Worm (Caenorhabditis elegans): ENCODE data around the gene let-858.
A peak's percentile ranks its signal among the peaks of the same experiment; 100 is the strongest.

let-858 gene

ce11 chrII:11041846-11042262 lies 19.7 kb downstream of the let-858 start:
- TF ChIP-seq mef-2 (tag; optimal IDR thresholded peaks at IDR 0.05) = no peak
- peak in 1 of 3 experiments; percentile 29 for TF ChIP-seq dpl-1 (GFP tag; optimal IDR thresholded peaks at IDR 0.05)
- TF ChIP-seq unc-30 (tag; optimal IDR thresholded peaks at IDR 0.05) = no peak
- no peak for TF ChIP-seq sox-4 (tag; optimal IDR thresholded peaks at IDR 0.05)
- no peak for TF ChIP-seq aha-1 (tag; optimal IDR thresholded peaks at IDR 0.05)
- TF ChIP-seq ceh-88 (GFP tag; IDR thresholded peaks at IDR 0.05) = no peak
- no peak for TF ChIP-seq mab-9 (GFP tag; IDR thresholded peaks at IDR 0.05)
- peak; percentile 83 for TF ChIP-seq dsc-1 (tag; optimal IDR thresholded peaks at IDR 0.05)
- peak; percentile 8 for TF ChIP-seq swsn-7 (tag; optimal IDR thresholded peaks at IDR 0.05)
- no peak for TF ChIP-seq aly-2 (tag; optimal IDR thresholded peaks at IDR 0.05)
- TF ChIP-seq fkh-8 (tag; optimal IDR thresholded peaks at IDR 0.05) = peak; percentile 91
- TF ChIP-seq fkh-4 (tag; optimal IDR thresholded peaks at IDR 0.05; ENCODE audit: borderline replicate concordance) = no peak
- TF ChIP-seq unc-98 (GFP tag; IDR thresholded peaks at IDR 0.05) = no peak
- peak in 1 of 2 experiments; percentile 25 for TF ChIP-seq efl-1 (optimal IDR thresholded peaks at IDR 0.05)
- peak in 1 of 2 experiments; percentile 88 for TF ChIP-seq efl-1 (GFP tag; optimal IDR thresholded peaks at IDR 0.05 in 1 of 2)
- no peak for TF ChIP-seq egl-27 (tag; optimal IDR thresholded peaks at IDR 0.05)
- no peak for TF ChIP-seq pag-3 (tag; optimal IDR thresholded peaks at IDR 0.05; ENCODE audit: borderline replicate concordance, insufficient read depth)
- no peak for TF ChIP-seq nhr-84 (tag; optimal IDR thresholded peaks at IDR 0.05)
- TF ChIP-seq unc-130 (tag; optimal IDR thresholded peaks at IDR 0.05) = peak; percentile 12
- no peak for TF ChIP-seq elt-3 (tag; optimal IDR thresholded peaks at IDR 0.05)
- TF ChIP-seq xbp-1 (tag; optimal IDR thresholded peaks at IDR 0.05) = no peak
- no peak for TF ChIP-seq blmp-1 (tag; optimal IDR thresholded peaks at IDR 0.05)
- TF ChIP-seq isw-1 (GFP tag; IDR thresholded peaks at IDR 0.05) = no peak
- TF ChIP-seq tbx-2 (tag; optimal IDR thresholded peaks at IDR 0.05) = no peak
- TF ChIP-seq zip-4 (GFP tag; optimal IDR thresholded peaks at IDR 0.05) = no peak
- TF ChIP-seq ceh-8 (GFP tag; optimal IDR thresholded peaks at IDR 0.05) = peak; percentile 18
- TF ChIP-seq jun-1 (tag; optimal IDR thresholded peaks at IDR 0.05) = no peak
- TF ChIP-seq nhr-19 (GFP tag; conservative IDR thresholded peaks at IDR 0.05) = peak; percentile 35
- peak; percentile 15 for TF ChIP-seq nhr-20 (tag; optimal IDR thresholded peaks at IDR 0.05)
- TF ChIP-seq irx-1 (tag; optimal IDR thresholded peaks at IDR 0.05) = no peak
- TF ChIP-seq hlh-17 (GFP tag; optimal IDR thresholded peaks at IDR 0.05; ENCODE audit: borderline replicate concordance) = no peak
- no peak for TF ChIP-seq pqm-1 (tag; optimal IDR thresholded peaks at IDR 0.05)
- TF ChIP-seq nhr-85 (tag) = peak; percentile 55
- no peak for TF ChIP-seq unc-86 (tag; optimal IDR thresholded peaks at IDR 0.05)
- peak; percentile 54 for TF ChIP-seq pax-3 (tag; optimal IDR thresholded peaks at IDR 0.05)
- peak; percentile 80 for TF ChIP-seq lin-14 (GFP tag; optimal IDR thresholded peaks at IDR 0.05)
- no peak for TF ChIP-seq snpc-4 (tag; optimal IDR thresholded peaks at IDR 0.05)
- TF ChIP-seq ama-1 (optimal IDR thresholded peaks at IDR 0.05) = no peak
- no peak for TF ChIP-seq ztf-11 (tag; optimal IDR thresholded peaks at IDR 0.05)
- TF ChIP-seq nhr-71 (tag; optimal IDR thresholded peaks at IDR 0.05) = peak; percentile 74
- peak; percentile 13 to 36 for TF ChIP-seq lin-35 (GFP tag; optimal IDR thresholded peaks at IDR 0.05)
- no peak for TF ChIP-seq hpl-2 (GFP tag; optimal IDR thresholded peaks at IDR 0.05)
- TF ChIP-seq nhr-12 (tag; optimal IDR thresholded peaks at IDR 0.05) = no peak
- TF ChIP-seq Y116A8C.19 (tag; optimal IDR thresholded peaks at IDR 0.05; ENCODE audit: borderline replicate concordance) = no peak
- peak in 1 of 2 experiments; percentile 51 for TF ChIP-seq lsy-2 (tag; optimal IDR thresholded peaks at IDR 0.05)
- peak; percentile 54 for TF ChIP-seq snu-23 (GFP tag; optimal IDR thresholded peaks at IDR 0.05)
- TF ChIP-seq ets-5 (GFP tag; IDR thresholded peaks at IDR 0.05) = no peak
- no peak for TF ChIP-seq lir-3 (tag; optimal IDR thresholded peaks at IDR 0.05; ENCODE audit: poor library complexity)
- TF ChIP-seq ztf-4 (tag; optimal IDR thresholded peaks at IDR 0.05) = no peak
- TF ChIP-seq ceh-63 (GFP tag; optimal IDR thresholded peaks at IDR 0.05) = no peak
- TF ChIP-seq nhr-90 (tag; optimal IDR thresholded peaks at IDR 0.05; ENCODE audit: poor library complexity) = no peak
- TF ChIP-seq nhr-76 (tag; optimal IDR thresholded peaks at IDR 0.05) = no peak
- TF ChIP-seq fkh-10 (GFP tag; optimal IDR thresholded peaks at IDR 0.05) = no peak
